Fruit fly (Drosophila melanogaster) whole organism, embryonic: ENCODE data around the gene N.

Source experiments
- ATbp ChIP-seq: fragments of 200-800 bp; sonication (Bioruptor generic); optimal IDR thresholded peaks from 2 replicates; lab custom pipeline; 2017; ENCODE audit warnings: missing biosample characterization, mild to moderate bottlenecking, missing genetic modification characterization, missing genetic modification reagents
- CG1024 ChIP-seq: fragments of 200-800 bp; sonication (Bioruptor generic); IDR thresholded peaks from 2 replicates; pipeline ENCODE4 v1.3.6; 2022; ENCODE audit warnings: missing biosample characterization, missing genetic modification characterization
- CG10274 ChIP-seq: fragments of 200-800 bp; sonication (Bioruptor generic); optimal IDR thresholded peaks from 3 replicates; lab custom pipeline; 2017; ENCODE audit warnings: missing biosample characterization, mild to moderate bottlenecking, missing genetic modification characterization
- CG10462 ChIP-seq: fragments of 200-800 bp; sonication (Bioruptor generic); optimal IDR thresholded peaks from 2 replicates; lab custom pipeline; 2016; ENCODE audit warnings: missing biosample characterization, missing genetic modification characterization
- CG11504 ChIP-seq: fragments of 200-800 bp; sonication (Bioruptor generic); optimal IDR thresholded peaks from 3 replicates; lab custom pipeline; 2019; ENCODE audit warnings: missing biosample characterization, mild to moderate bottlenecking, missing genetic modification characterization, moderate library complexity
- CG12391 ChIP-seq: fragments of 200-800 bp; sonication (Bioruptor generic); optimal IDR thresholded peaks from 3 replicates; lab custom pipeline; 2018; ENCODE audit warnings: missing biosample characterization, mild to moderate bottlenecking, missing genetic modification characterization, moderate library complexity
- CG13424 ChIP-seq: fragments of 200-800 bp; sonication (Bioruptor generic); optimal IDR thresholded peaks from 2 replicates; lab custom pipeline; 2019; ENCODE audit warnings: missing biosample characterization, mild to moderate bottlenecking, missing genetic modification characterization, moderate library complexity
- CG13624 ChIP-seq: fragments of 200-800 bp; sonication (Bioruptor generic); optimal IDR thresholded peaks from 2 replicates; lab custom pipeline; 2016; ENCODE audit warnings: missing biosample characterization, missing genetic modification characterization
- CG13775 ChIP-seq: fragments of 200-800 bp; sonication (Bioruptor generic); optimal IDR thresholded peaks from 3 replicates; lab custom pipeline; 2017; ENCODE audit warnings: missing biosample characterization, mild to moderate bottlenecking, missing genetic modification characterization
- CG16863 ChIP-seq: fragments of 200-800 bp; sonication (Bioruptor generic); optimal IDR thresholded peaks from 3 replicates; lab custom pipeline; 2016; ENCODE audit warnings: missing biosample characterization, missing genetic modification characterization
- CG17361 ChIP-seq: fragments of 200-800 bp; sonication (Bioruptor generic); IDR thresholded peaks from 3 replicates; pipeline ENCODE4 v1.3.6; 2022; ENCODE audit warnings: missing biosample characterization, missing genetic modification characterization
- CG30020 ChIP-seq: fragments of 200-800 bp; optimal IDR thresholded peaks from 2 replicates; lab custom pipeline; 2019; ENCODE audit warnings: missing biosample characterization, mild to moderate bottlenecking, missing genetic modification characterization, moderate library complexity
- CG30403 ChIP-seq: fragments of 200-800 bp; sonication (Bioruptor generic); optimal IDR thresholded peaks from 3 replicates; lab custom pipeline; 2016; ENCODE audit warnings: missing biosample characterization, missing genetic modification characterization
- CG31441 ChIP-seq: fragments of 200-800 bp; sonication (Bioruptor generic); IDR thresholded peaks from 2 replicates; pipeline ENCODE4 v1.3.6; 2022; ENCODE audit warnings: missing biosample characterization, missing genetic modification characterization
- CG3847 ChIP-seq: fragments of 200-800 bp; sonication (Bioruptor generic); IDR thresholded peaks from 2 replicates; pipeline ENCODE4 v1.3.6; 2022; ENCODE audit warnings: missing biosample characterization, missing genetic modification characterization
- CG4707 ChIP-seq: fragments of 200-800 bp; sonication (Bioruptor generic); optimal IDR thresholded peaks from 2 replicates; lab custom pipeline; 2018; ENCODE audit warnings: missing biosample characterization, mild to moderate bottlenecking, missing genetic modification characterization, moderate library complexity
- CG4820 ChIP-seq: fragments of 200-800 bp; sonication (Bioruptor generic); optimal IDR thresholded peaks from 3 replicates; lab custom pipeline; 2016; ENCODE audit warnings: missing biosample characterization, missing genetic modification characterization
- CG6683 ChIP-seq: fragments of 200-800 bp; sonication (Bioruptor generic); optimal IDR thresholded peaks from 2 replicates; lab custom pipeline; 2017; ENCODE audit warnings: missing biosample characterization, mild to moderate bottlenecking, missing genetic modification characterization, missing genetic modification reagents
- CG7786 ChIP-seq: fragments of 200-800 bp; sonication (Bioruptor generic); optimal IDR thresholded peaks from 2 replicates; lab custom pipeline; 2016; ENCODE audit warnings: missing biosample characterization, missing genetic modification characterization
- CG7839 ChIP-seq: fragments of 200-800 bp; sonication (Bioruptor generic); optimal IDR thresholded peaks from 3 replicates; lab custom pipeline; 2018; ENCODE audit warnings: missing biosample characterization, mild to moderate bottlenecking, missing genetic modification characterization, moderate library complexity
- CG8944 ChIP-seq: fragments of 200-800 bp; sonication (Bioruptor generic); optimal IDR thresholded peaks from 3 replicates; lab custom pipeline; 2016; ENCODE audit warnings: missing biosample characterization, missing genetic modification characterization
- Chrac-16 ChIP-seq: fragments of 200-800 bp; sonication (Bioruptor generic); optimal IDR thresholded peaks from 3 replicates; lab custom pipeline; 2016; ENCODE audit warnings: missing biosample characterization, missing genetic modification characterization
- Dek ChIP-seq: fragments of 200-800 bp; sonication (Bioruptor generic); optimal IDR thresholded peaks from 3 replicates; lab custom pipeline; 2019; ENCODE audit warnings: missing biosample characterization, mild to moderate bottlenecking, missing genetic modification characterization, moderate library complexity
- Doc2 ChIP-seq: fragments of 200-800 bp; sonication (Bioruptor generic); IDR thresholded peaks from 2 replicates; pipeline ENCODE4 v1.3.6; 2022; ENCODE audit warnings: missing biosample characterization, missing genetic modification characterization
- Dref ChIP-seq: fragments of 200-800 bp; sonication (Bioruptor generic); IDR thresholded peaks from 2 replicates; pipeline ENCODE4 v1.3.6; 2022; ENCODE audit warnings: missing biosample characterization, missing genetic modification characterization
- Rx ChIP-seq: fragments of 200-800 bp; sonication (Bioruptor generic); IDR thresholded peaks from 2 replicates; pipeline ENCODE4 v1.3.6; 2022; ENCODE audit warnings: missing biosample characterization, missing genetic modification characterization
- Sox100B ChIP-seq: fragments of 200-800 bp; sonication (Bioruptor generic); optimal IDR thresholded peaks from 3 replicates; lab custom pipeline; 2018; ENCODE audit warnings: missing biosample characterization, mild to moderate bottlenecking, missing genetic modification characterization
- Sox102F ChIP-seq: fragments of 200-800 bp; sonication (Bioruptor generic); optimal IDR thresholded peaks from 2 replicates; lab custom pipeline; 2018; ENCODE audit warnings: missing biosample characterization, mild to moderate bottlenecking, missing genetic modification characterization, moderate library complexity
- Xrp1 ChIP-seq: fragments of 200-800 bp; sonication (Bioruptor generic); IDR thresholded peaks from 2 replicates; pipeline ENCODE4 v1.3.6; 2022; ENCODE audit warnings: missing biosample characterization, missing genetic modification characterization
- ab ChIP-seq: fragments of 200-800 bp; sonication (Bioruptor generic); optimal IDR thresholded peaks from 2 replicates; lab custom pipeline; 2016; ENCODE audit warnings: missing biosample characterization, missing genetic modification characterization
- ap ChIP-seq: fragments of 200-800 bp; sonication (Bioruptor generic); IDR thresholded peaks from 2 replicates; pipeline ENCODE4 v1.3.6; 2022; ENCODE audit warnings: missing biosample characterization, missing genetic modification characterization
- ato ChIP-seq: fragments of 200-800 bp; sonication (Bioruptor generic); IDR thresholded peaks from 2 replicates; pipeline ENCODE4 v1.3.6; 2022; ENCODE audit warnings: missing biosample characterization, missing genetic modification characterization; ENCODE audit not compliant: partially characterized antibody
- bigmax ChIP-seq: fragments of 200-800 bp; sonication (Bioruptor generic); optimal IDR thresholded peaks from 2 replicates; lab custom pipeline; 2018; ENCODE audit warnings: missing biosample characterization, mild to moderate bottlenecking, missing genetic modification characterization
- da ChIP-seq: fragments of 200-800 bp; sonication (Bioruptor generic); optimal IDR thresholded peaks from 2 replicates; lab custom pipeline; 2016; ENCODE audit warnings: missing biosample characterization, missing genetic modification characterization
- dan ChIP-seq: fragments of 200-800 bp; sonication (Bioruptor generic); IDR thresholded peaks from 2 replicates; pipeline ENCODE4 v1.3.6; 2022; ENCODE audit warnings: missing biosample characterization, missing genetic modification characterization
- ewg ChIP-seq: fragments of 200-800 bp; sonication (Bioruptor generic); optimal IDR thresholded peaks from 3 replicates; lab custom pipeline; 2017; ENCODE audit warnings: mild to moderate bottlenecking, missing biosample characterization, missing genetic modification reagents, missing genetic modification characterization
- h ChIP-seq: fragments of >200 bp; optimal IDR thresholded peaks from 2 replicates; lab custom pipeline; 2017
- hb ChIP-seq: fragments of 200-800 bp; sonication (Bioruptor generic); IDR thresholded peaks from 3 replicates; pipeline ENCODE4 v1.3.6; 2022; ENCODE audit warnings: missing biosample characterization, missing genetic modification characterization; ENCODE audit not compliant: partially characterized antibody
- ind ChIP-seq: fragments of 200-800 bp; sonication (Bioruptor generic); optimal IDR thresholded peaks from 3 replicates; lab custom pipeline; 2016; ENCODE audit warnings: missing biosample characterization, missing genetic modification characterization
- jigr1 ChIP-seq: fragments of 200-800 bp; sonication (Bioruptor generic); IDR thresholded peaks from 3 replicates; pipeline ENCODE4 v1.3.6; 2022; ENCODE audit warnings: missing biosample characterization, missing genetic modification characterization
- jumu ChIP-seq: fragments of 200-800 bp; sonication (Bioruptor generic); optimal IDR thresholded peaks from 3 replicates; lab custom pipeline; 2016; ENCODE audit warnings: missing biosample characterization, missing genetic modification characterization
- ken ChIP-seq: fragments of 200-800 bp; sonication (Bioruptor generic); IDR thresholded peaks from 3 replicates; pipeline ENCODE4 v1.3.6; 2022; ENCODE audit warnings: missing biosample characterization, missing genetic modification characterization
- klu ChIP-seq: fragments of 200-800 bp; sonication (Bioruptor generic); IDR thresholded peaks from 2 replicates; pipeline ENCODE4 v1.3.6; 2022; ENCODE audit warnings: missing biosample characterization, missing genetic modification characterization
- mam ChIP-seq: fragments of 200-800 bp; sonication (Bioruptor generic); optimal IDR thresholded peaks from 3 replicates; lab custom pipeline; 2016; ENCODE audit warnings: missing biosample characterization, missing genetic modification characterization
- nom ChIP-seq: fragments of 200-800 bp; sonication (Bioruptor generic); optimal IDR thresholded peaks from 2 replicates; lab custom pipeline; 2017; ENCODE audit warnings: missing biosample characterization, missing genetic modification characterization, mild to moderate bottlenecking, moderate library complexity, missing genetic modification reagents
- org-1 ChIP-seq: fragments of 200-800 bp; sonication (Bioruptor generic); optimal IDR thresholded peaks from 2 replicates; lab custom pipeline; 2017; ENCODE audit warnings: missing biosample characterization, missing genetic modification characterization
- pnt ChIP-seq: fragments of 200-800 bp; sonication (Bioruptor generic); optimal IDR thresholded peaks from 3 replicates; lab custom pipeline; 2016; ENCODE audit warnings: missing biosample characterization, missing genetic modification characterization
- rib ChIP-seq: fragments of 200-800 bp; sonication (Bioruptor generic); IDR thresholded peaks from 2 replicates; pipeline ENCODE4 v1.3.6; 2022; ENCODE audit warnings: missing biosample characterization, missing genetic modification characterization
- sna ChIP-seq: fragments of 200-800 bp; sonication (Bioruptor generic); IDR thresholded peaks from 2 replicates; pipeline ENCODE4 v1.3.6; 2022; ENCODE audit warnings: missing biosample characterization, missing genetic modification characterization; ENCODE audit not compliant: partially characterized antibody
- tap ChIP-seq: fragments of 200-800 bp; optimal IDR thresholded peaks from 3 replicates; lab custom pipeline; 2019; ENCODE audit warnings: missing biosample characterization, mild to moderate bottlenecking, missing genetic modification characterization, moderate library complexity

Gene N

DNA sequence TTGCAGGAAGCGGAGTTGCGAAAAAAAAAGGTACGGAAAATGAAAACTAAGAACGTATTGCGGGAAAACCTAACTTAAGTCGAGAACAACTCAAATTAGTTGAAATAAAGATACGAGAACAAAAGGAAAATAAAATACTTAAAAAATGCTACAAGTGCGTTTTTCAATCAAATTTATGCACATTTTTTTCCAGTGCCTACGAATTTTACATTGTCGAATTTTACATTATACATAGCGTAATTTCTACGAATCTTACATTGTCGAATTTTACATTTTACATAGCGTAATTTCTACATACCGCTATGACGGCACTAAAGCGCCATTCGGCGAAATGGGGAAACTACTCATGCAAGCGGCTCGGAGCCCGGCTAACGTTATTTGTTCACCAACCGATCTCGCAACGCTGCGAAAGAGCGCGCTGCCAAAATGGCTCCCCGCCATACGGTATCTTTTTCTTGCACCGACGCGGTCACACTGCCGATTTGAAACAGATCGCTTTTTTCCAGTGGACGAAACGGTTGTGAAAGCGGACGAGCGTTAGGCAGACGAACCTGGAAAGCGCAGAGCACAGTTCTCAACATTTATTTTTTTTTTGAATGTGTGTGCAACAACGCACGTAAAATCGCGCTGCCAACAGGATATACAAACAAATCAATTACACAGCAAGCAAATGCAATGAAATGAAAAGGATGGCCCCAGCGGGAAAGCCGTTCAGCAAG, at the start of gene N (continued):
- TF ChIP-seq Rx (peak; percentile 53), CG4820 (GFP tag; lab: Kevin White, UChicago) (peak; percentile 0), CG10462 (peak; percentile 22), ATbp (GFP tag; lab: Kevin White, UChicago) (peak; percentile 35), CG12391 (peak; percentile 65), ewg (no peak), CG8944 (GFP tag; lab: Kevin White, UChicago) (peak; percentile 32), Doc2 (no peak), CG16863 (GFP tag; lab: Kevin White, UChicago) (peak; percentile 36), Xrp1 (peak; percentile 73), CG10274 (GFP tag; lab: Kevin White, UChicago) (no peak), Dek (tag; lab: Kevin White, UChicago) (peak; percentile 57), ap (GFP tag; lab: Robert Waterston, UW) (0 out of 2 replicates have a peak, but pooled peaks have one; percentile 22), h (no peak), hb (GFP tag; lab: Robert Waterston, UW) (no peak; the same call in 2 of the 3 replicates), jumu (GFP tag; lab: Kevin White, UChicago) (peak; percentile 45), CG30403 (GFP tag; lab: Kevin White, UChicago) (peak; percentile 50), CG6683 (no peak), dan (GFP tag; lab: Robert Waterston, UW) (no peak), klu (GFP tag; lab: Robert Waterston, UW) (no peak), CG7786 (GFP tag; lab: Kevin White, UChicago) (peak; percentile 47), CG1024 (GFP tag; lab: Robert Waterston, UW) (no peak), CG4707 (GFP tag; lab: Kevin White, UChicago) (no peak), CG13624 (GFP tag; lab: Kevin White, UChicago) (peak; percentile 64), mam (GFP tag; lab: Kevin White, UChicago) (peak; percentile 44), ab (GFP tag; lab: Kevin White, UChicago) (peak; percentile 9), CG13775 (GFP tag; lab: Kevin White, UChicago) (no peak), tap (tag; lab: Kevin White, UChicago) (no peak), jigr1 (no peak), Chrac-16 (peak; percentile 36), sna (GFP tag; lab: Robert Waterston, UW) (0 out of 2 replicates have a peak, but pooled peaks have one; percentile 12), Dref (GFP tag; lab: Robert Waterston, UW) (peak; percentile 47), pnt (GFP tag; lab: Kevin White, UChicago) (peak; percentile 10), CG31441 (GFP tag; lab: Robert Waterston, UW) (peak; percentile 69), CG17361 (peak; percentile 42; the same call in 2 of the 3 replicates), CG30020 (tag; lab: Kevin White, UChicago) (no peak), CG11504 (peak; percentile 53), ind (GFP tag; lab: Kevin White, UChicago) (no peak), nom (GFP tag; lab: Kevin White, UChicago) (peak; percentile 46), ken (GFP tag; lab: Robert Waterston, UW) (peak; percentile 46; the same call in 1 of the 3 replicates), CG3847 (peak; percentile 67), rib (0 out of 2 replicates have a peak, but pooled peaks have one; percentile 40), CG13424 (tag; lab: Kevin White, UChicago) (peak; percentile 7), da (GFP tag; lab: Kevin White, UChicago) (no peak), Sox100B (no peak), Sox102F (GFP tag; lab: Kevin White, UChicago) (peak; percentile 47), CG7839 (peak; percentile 54), bigmax (no peak), ato (GFP tag; lab: Robert Waterston, UW) (peak; percentile 31; the same call in 1 of the 2 replicates), org-1 (peak; percentile 25)
